Worm (Caenorhabditis elegans): ENCODE data around the gene Y53C12A.3.

DNA sequence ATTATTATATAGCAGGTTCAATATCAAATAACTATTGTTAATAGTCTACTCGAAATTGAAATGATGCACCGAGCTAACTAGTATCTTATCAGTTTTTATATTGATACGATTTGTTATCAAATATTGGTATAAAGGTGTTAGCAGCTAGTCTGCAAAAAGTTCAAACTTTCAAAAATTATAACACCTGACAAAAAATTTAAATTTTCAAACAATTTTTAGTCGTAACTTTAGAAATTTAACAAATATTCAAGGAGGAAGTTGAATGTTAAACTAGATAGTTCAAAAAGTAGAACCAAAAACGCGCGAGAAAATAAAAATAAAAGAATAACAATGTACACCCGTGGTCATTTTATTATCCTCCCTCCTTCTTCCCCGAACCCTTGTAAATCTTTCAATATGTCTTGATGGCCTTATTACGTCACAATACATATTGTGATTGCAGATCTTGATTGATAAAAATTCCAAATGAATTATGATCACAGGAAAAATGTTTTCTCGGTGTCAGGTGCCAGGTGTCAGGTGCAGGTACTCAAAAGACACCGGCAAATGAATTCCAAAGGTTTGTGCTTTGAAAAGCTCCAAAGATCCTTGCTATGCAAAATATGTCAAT, 50.4 kb downstream of the Y53C12A.3 start, which contains the start of gene ZK1307.1:
- TF ChIP-seq ceh-16 (tag; optimal IDR thresholded peaks at IDR 0.05) (no peak), nhr-12 (tag; optimal IDR thresholded peaks at IDR 0.05) (no peak), nhr-237 (tag; optimal IDR thresholded peaks at IDR 0.05) (no peak), mdl-1 (tag; optimal IDR thresholded peaks at IDR 0.05) (no peak), lin-15B (tag; optimal IDR thresholded peaks at IDR 0.05) (no peak), ztf-11 (tag; optimal IDR thresholded peaks at IDR 0.05) (no peak), nhr-28 (tag; optimal IDR thresholded peaks at IDR 0.05) (no peak), pha-4 (tag; optimal IDR thresholded peaks at IDR 0.05) (no peak), jun-1 (tag; optimal IDR thresholded peaks at IDR 0.05) (no peak), pqm-1 (tag; optimal IDR thresholded peaks at IDR 0.05) (peak; percentile 13)

All from whole organism, L3 larva.